Worm (Caenorhabditis elegans) whole organism, mixed stage, embryonic: ENCODE measurements around the gene clec-37.

Experiments used
- M03D4.4 ChIP-seq: sonication (generic microtip); optimal IDR thresholded peaks from 2 replicates; lab custom pipeline; 2017; ENCODE audit warnings: mild to moderate bottlenecking, missing genetic modification characterization, missing compliant biosample characterization
- bed-3 ChIP-seq: fragments of 200-800 bp; sonication (Bioruptor generic); optimal IDR thresholded peaks from 3 replicates; lab custom pipeline; 2018; ENCODE audit warnings: mild to moderate bottlenecking, missing genetic modification characterization, moderate library complexity, missing compliant biosample characterization
- blmp-1 ChIP-seq: fragments of 150-350 bp; optimal IDR thresholded peaks from 2 replicates; lab custom pipeline; 2014; ENCODE audit warnings: missing biosample characterization, missing genetic modification characterization
- ceh-39 ChIP-seq: fragments of 150-350 bp; optimal IDR thresholded peaks from 2 replicates; lab custom pipeline; 2014; ENCODE audit warnings: missing biosample characterization, missing genetic modification characterization
- ceh-43 ChIP-seq: fragments of 200-800 bp; sonication (Bioruptor generic); optimal IDR thresholded peaks from 2 replicates; lab custom pipeline; 2018; ENCODE audit warnings: mild to moderate bottlenecking, missing genetic modification characterization, moderate library complexity, missing compliant biosample characterization
- ceh-83 ChIP-seq: fragments of 200-800 bp; sonication (Bioruptor generic); optimal IDR thresholded peaks from 2 replicates; lab custom pipeline; 2018; ENCODE audit warnings: mild to moderate bottlenecking, missing genetic modification characterization, missing compliant biosample characterization
- cnd-1 ChIP-seq: fragments of 200-800 bp; sonication (Bioruptor generic); optimal IDR thresholded peaks from 2 replicates; lab custom pipeline; 2018; ENCODE audit warnings: mild to moderate bottlenecking, missing genetic modification characterization, missing compliant biosample characterization
- drap-1 ChIP-seq: fragments of 200-800 bp; sonication (Bioruptor generic); optimal IDR thresholded peaks from 3 replicates; lab custom pipeline; 2018; ENCODE audit warnings: mild to moderate bottlenecking, missing genetic modification characterization, missing compliant biosample characterization
- elt-1 ChIP-seq: sonication (generic microtip); optimal IDR thresholded peaks from 2 replicates; lab custom pipeline; 2017; ENCODE audit warnings: missing genetic modification characterization, mild to moderate bottlenecking, missing compliant biosample characterization, antibody characterized with exemption, moderate library complexity, borderline replicate concordance; ENCODE audit not compliant: insufficient read depth
- elt-3 ChIP-seq: fragments of 150-350 bp; optimal IDR thresholded peaks from 2 replicates; lab custom pipeline; 2014; ENCODE audit warnings: missing biosample characterization, missing genetic modification characterization
- flh-1 ChIP-seq: fragments of 200-800 bp; sonication (Bioruptor generic); optimal IDR thresholded peaks from 2 replicates; lab custom pipeline; 2018; ENCODE audit warnings: mild to moderate bottlenecking, missing genetic modification characterization, moderate library complexity, missing compliant biosample characterization
- ham-2 ChIP-seq: fragments of 200-800 bp; sonication (Bioruptor generic); optimal IDR thresholded peaks from 2 replicates; lab custom pipeline; 2018; ENCODE audit warnings: mild to moderate bottlenecking, missing genetic modification characterization, missing compliant biosample characterization
- hlh-1 ChIP-seq: fragments of 150-350 bp; optimal IDR thresholded peaks from 2 replicates; lab custom pipeline; 2014; ENCODE audit warnings: missing biosample characterization, missing genetic modification reagents, missing genetic modification characterization
- lin-13 ChIP-seq: fragments of 150-350 bp; optimal IDR thresholded peaks from 2 replicates; lab custom pipeline; 2014; ENCODE audit warnings: missing biosample characterization, missing genetic modification characterization
- lin-32 ChIP-seq: fragments of 200-800 bp; sonication (Bioruptor generic); optimal IDR thresholded peaks from 2 replicates; lab custom pipeline; 2018; ENCODE audit warnings: mild to moderate bottlenecking, missing genetic modification characterization, missing compliant biosample characterization
- mab-5 ChIP-seq: fragments of 150-350 bp; optimal IDR thresholded peaks from 2 replicates; lab custom pipeline; 2014; ENCODE audit warnings: missing biosample characterization, missing genetic modification characterization
- mep-1 ChIP-seq: fragments of 150-350 bp; optimal IDR thresholded peaks from 2 replicates; lab custom pipeline; 2017; ENCODE audit warnings: missing biosample characterization, missing genetic modification reagents, missing genetic modification characterization, inconsistent platforms
- mls-2 ChIP-seq: sonication (generic microtip); optimal IDR thresholded peaks from 2 replicates; lab custom pipeline; 2016; ENCODE audit warnings: mild to moderate bottlenecking, missing genetic modification characterization, moderate library complexity, missing compliant biosample characterization
- nhr-12 ChIP-seq: fragments of 150-350 bp; optimal IDR thresholded peaks from 2 replicates; lab custom pipeline; 2014; ENCODE audit warnings: missing biosample characterization, missing genetic modification characterization
- nhr-2 ChIP-seq: fragments of 150-350 bp; optimal IDR thresholded peaks from 2 replicates; lab custom pipeline; 2014; ENCODE audit warnings: missing biosample characterization, missing genetic modification characterization
- nhr-237 ChIP-seq: fragments of 150-350 bp; optimal IDR thresholded peaks from 2 replicates; lab custom pipeline; 2014; ENCODE audit warnings: missing biosample characterization, missing genetic modification characterization
- nhr-28 ChIP-seq: fragments of 150-350 bp; optimal IDR thresholded peaks from 2 replicates; lab custom pipeline; 2014; ENCODE audit warnings: missing biosample characterization, missing genetic modification characterization
- nhr-76 ChIP-seq: sonication (generic microtip); optimal IDR thresholded peaks from 2 replicates; lab custom pipeline; 2017; ENCODE audit warnings: missing biosample characterization, missing genetic modification characterization
- pha-4 ChIP-seq: fragments of 150-350 bp; optimal IDR thresholded peaks from 2 replicates; lab custom pipeline; 2018; ENCODE audit warnings: missing biosample characterization, missing genetic modification reagents, missing genetic modification characterization
- sem-2 ChIP-seq: fragments of 200-800 bp; sonication (Bioruptor generic); optimal IDR thresholded peaks from 2 replicates; lab custom pipeline; 2018; ENCODE audit warnings: mild to moderate bottlenecking, missing genetic modification characterization, missing compliant biosample characterization
- sptf-1 ChIP-seq: sonication (generic microtip); optimal IDR thresholded peaks from 2 replicates; lab custom pipeline; 2017; ENCODE audit warnings: mild to moderate bottlenecking, missing genetic modification characterization, moderate library complexity, missing compliant biosample characterization
- tbx-8 ChIP-seq: fragments of 200-800 bp; sonication (Bioruptor generic); optimal IDR thresholded peaks from 2 replicates; lab custom pipeline; 2018; ENCODE audit warnings: mild to moderate bottlenecking, missing genetic modification characterization, moderate library complexity, missing compliant biosample characterization
- unc-39 ChIP-seq: fragments of 150-350 bp; optimal IDR thresholded peaks from 2 replicates; lab custom pipeline; 2014; ENCODE audit warnings: missing biosample characterization, missing genetic modification characterization
- unc-62 ChIP-seq: fragments of 150-350 bp; optimal IDR thresholded peaks from 2 replicates; lab custom pipeline; 2014; ENCODE audit warnings: missing biosample characterization, missing genetic modification reagents, missing genetic modification characterization
- zip-8 ChIP-seq: fragments of 150-350 bp; optimal IDR thresholded peaks from 2 replicates; lab custom pipeline; 2014; ENCODE audit warnings: missing biosample characterization, missing genetic modification characterization
- ztf-11 ChIP-seq: fragments of 150-350 bp; optimal IDR thresholded peaks from 2 replicates; lab custom pipeline; 2014; ENCODE audit warnings: missing biosample characterization, missing genetic modification characterization

Gene clec-37

DNA sequence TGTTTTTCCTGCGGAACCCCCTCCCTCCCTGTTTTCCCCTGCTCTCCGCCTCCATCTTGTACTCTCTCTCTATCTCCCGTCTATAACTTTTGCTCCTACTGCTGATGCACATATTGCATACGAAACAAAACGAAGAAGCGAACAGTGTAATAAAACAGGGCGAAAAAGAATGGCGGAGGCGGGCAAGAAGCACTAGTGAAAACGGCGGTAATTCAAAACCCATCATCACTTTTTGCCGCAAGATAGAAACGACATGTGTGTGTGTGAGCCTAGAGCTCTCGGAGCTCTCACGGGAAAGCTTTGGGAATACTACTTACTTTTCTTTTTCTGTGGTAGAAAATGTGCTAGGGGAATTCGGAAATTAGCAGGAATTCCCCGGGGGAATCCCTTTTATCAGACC, 15.8 kb downstream of the clec-37 start:
- no peak for TF ChIP-seq lin-32
- no peak for TF ChIP-seq unc-39 (tag; lab: Kevin White, UChicago)
- TF ChIP-seq nhr-28 (tag; lab: Kevin White, UChicago), result no peak
- TF ChIP-seq ham-2 (GFP tag; lab: Kevin White, UChicago), result no peak
- no peak for TF ChIP-seq bed-3
- TF ChIP-seq flh-1, result no peak
- no peak for TF ChIP-seq mls-2 (tag; lab: Kevin White, UChicago)
- no peak for TF ChIP-seq blmp-1 (tag; lab: Kevin White, UChicago)
- TF ChIP-seq nhr-2, result no peak

ce11 chrV:16834989-16835388, 16.9 kb downstream of the clec-37 start, which contains the start of gene tni-3:
Gene tni-3 (minus strand): TSS chrV:16835128.
- no peak for TF ChIP-seq ceh-83 (GFP tag; lab: Kevin White, UChicago)
- TF ChIP-seq unc-39 (tag; lab: Kevin White, UChicago), result no peak

DNA sequence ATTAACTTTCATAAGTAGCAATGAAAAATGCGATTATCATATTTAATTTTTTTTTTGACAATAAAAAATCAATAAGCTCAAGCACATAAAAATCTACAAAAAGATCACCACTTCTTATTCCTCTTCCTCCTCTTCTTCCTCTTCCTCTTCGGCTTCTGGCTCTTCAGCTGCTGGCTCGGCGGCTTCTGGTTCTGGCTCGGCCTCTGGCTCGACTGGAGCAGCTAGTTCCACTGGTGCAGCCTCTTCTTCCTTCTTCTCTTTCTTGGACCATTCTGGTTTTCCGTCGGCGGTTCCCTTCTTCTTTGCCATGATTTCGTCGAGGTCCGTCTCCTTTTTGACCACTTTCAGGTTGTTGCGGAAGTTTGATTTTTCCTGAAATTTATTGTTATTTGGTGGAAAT, 18.2 kb downstream of the clec-37 start:
- TF ChIP-seq flh-1 (no peak), ceh-83 (GFP tag; lab: Kevin White, UChicago) (no peak), lin-13 (tag; lab: Kevin White, UChicago) (no peak), blmp-1 (tag; lab: Kevin White, UChicago) (no peak), nhr-12 (no peak), unc-62 (no peak), mep-1 (no peak), nhr-28 (tag; lab: Kevin White, UChicago) (no peak), nhr-237 (tag; lab: Kevin White, UChicago) (no peak), ceh-43 (GFP tag; lab: Kevin White, UChicago) (no peak), hlh-1 (tag; lab: Kevin White, UChicago) (no peak), mab-5 (no peak), M03D4.4 (tag; lab: Kevin White, UChicago) (no peak), ztf-11 (no peak), nhr-76 (tag; lab: Kevin White, UChicago) (no peak), lin-32 (no peak), cnd-1 (no peak), ceh-39 (tag; lab: Kevin White, UChicago) (no peak), drap-1 (GFP tag; lab: Kevin White, UChicago) (no peak)

ce11 chrV:16832865-16833264, 19.0 kb downstream of the clec-37 start, which contains the start of gene phy-3:
Gene phy-3 (plus strand): TSS chrV:16833165.
- TF ChIP-seq ceh-83 (GFP tag; lab: Kevin White, UChicago) (no peak), blmp-1 (tag; lab: Kevin White, UChicago) (no peak), bed-3 (no peak), hlh-1 (tag; lab: Kevin White, UChicago) (no peak), drap-1 (GFP tag; lab: Kevin White, UChicago) (no peak), nhr-2 (no peak), sem-2 (GFP tag; lab: Kevin White, UChicago) (no peak), nhr-237 (tag; lab: Kevin White, UChicago) (no peak), elt-3 (no peak), unc-62 (no peak), zip-8 (tag; lab: Kevin White, UChicago) (no peak), nhr-76 (tag; lab: Kevin White, UChicago) (no peak), lin-32 (no peak)

DNA sequence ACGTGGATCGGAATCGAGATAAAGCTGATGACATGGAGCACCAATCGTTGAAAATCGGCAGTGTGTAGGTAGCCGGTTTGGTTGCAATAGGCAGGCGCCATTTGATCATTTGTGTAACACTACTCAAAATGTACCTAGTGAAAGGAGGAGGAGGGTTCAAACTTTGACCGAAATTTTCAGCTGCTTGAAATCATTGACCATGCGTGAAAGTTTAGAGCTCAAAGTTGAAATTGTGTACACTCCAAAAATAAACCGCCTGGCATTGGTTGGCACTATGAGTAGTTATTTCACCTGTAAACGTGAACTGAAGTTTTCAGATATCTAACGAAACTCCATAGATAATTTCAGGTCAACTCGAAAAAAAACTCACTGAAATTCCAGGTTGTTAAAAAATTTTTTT, 20.0 kb downstream of the clec-37 start, which contains the start of gene srh-215:
Gene srh-215 (minus strand): TSS at position 101 of the 400 bp plus-strand sequence.
- TF ChIP-seq nhr-237 (tag; lab: Kevin White, UChicago), result no peak
- no peak for TF ChIP-seq lin-32
- TF ChIP-seq flh-1, result no peak
- no peak for TF ChIP-seq nhr-76 (tag; lab: Kevin White, UChicago)
- no peak for TF ChIP-seq blmp-1 (tag; lab: Kevin White, UChicago)
- no peak for TF ChIP-seq pha-4
- TF ChIP-seq, all 35 proteins: peak for 0

- TF ChIP-seq unc-39 (tag; lab: Kevin White, UChicago), result no peak
- no peak for TF ChIP-seq M03D4.4 (tag; lab: Kevin White, UChicago)
- no peak for TF ChIP-seq cnd-1
- no peak for TF ChIP-seq ceh-43 (GFP tag; lab: Kevin White, UChicago)
- no peak for TF ChIP-seq sptf-1 (tag; lab: Kevin White, UChicago)
- TF ChIP-seq nhr-237 (tag; lab: Kevin White, UChicago), result no peak
- no peak for TF ChIP-seq ham-2 (GFP tag; lab: Kevin White, UChicago)
- no peak for TF ChIP-seq lin-13 (tag; lab: Kevin White, UChicago)
- no peak for TF ChIP-seq bed-3
- TF ChIP-seq mep-1, result no peak
- TF ChIP-seq pha-4, result no peak
- TF ChIP-seq unc-62, result no peak
- TF ChIP-seq zip-8 (tag; lab: Kevin White, UChicago), result no peak
- TF ChIP-seq ceh-39 (tag; lab: Kevin White, UChicago), result no peak
- TF ChIP-seq sem-2 (GFP tag; lab: Kevin White, UChicago), result no peak
- no peak for TF ChIP-seq tbx-8 (GFP tag; lab: Kevin White, UChicago)
- no peak for TF ChIP-seq elt-1 (tag; lab: Kevin White, UChicago)
Measured at ce11 chrV:16831310-16831709, 20.6 kb downstream of the clec-37 start.
